Fruit fly (Drosophila melanogaster) whole organism, embryonic: ENCODE measurements around the gene yellow-e2.

Experiments
- CG13296 ChIP-seq: fragments of 200-800 bp; sonication (Bioruptor generic); optimal IDR thresholded peaks from 3 replicates; lab custom pipeline; 2018; ENCODE audit warnings: missing biosample characterization, mild to moderate bottlenecking, missing genetic modification characterization
- CG14014 ChIP-seq: fragments of 200-800 bp; sonication (Bioruptor generic); IDR thresholded peaks from 2 replicates; pipeline ENCODE4 v1.3.6; 2022; ENCODE audit warnings: missing biosample characterization, missing genetic modification characterization
- CG2129 ChIP-seq: fragments of 200-800 bp; sonication (Bioruptor generic); IDR thresholded peaks from 2 replicates; pipeline ENCODE4 v1.3.6; 2022; ENCODE audit warnings: missing biosample characterization, missing genetic modification characterization; ENCODE audit not compliant: partially characterized antibody
- CG2875 ChIP-seq: fragments of 200-800 bp; sonication (Bioruptor generic); optimal IDR thresholded peaks from 2 replicates; lab custom pipeline; 2017; ENCODE audit warnings: missing biosample characterization, mild to moderate bottlenecking, missing genetic modification characterization, missing genetic modification reagents
- CG31388 ChIP-seq: fragments of 200-800 bp; sonication (Bioruptor generic); optimal IDR thresholded peaks from 2 replicates; lab custom pipeline; 2016; ENCODE audit warnings: missing biosample characterization, missing genetic modification characterization
- CG32767 ChIP-seq: fragments of 200-800 bp; sonication (Bioruptor generic); IDR thresholded peaks from 2 replicates; pipeline ENCODE4 v1.3.6; 2022; ENCODE audit warnings: missing biosample characterization, missing genetic modification characterization
- CG4360 ChIP-seq: fragments of 200-800 bp; sonication (Bioruptor generic); IDR thresholded peaks from 2 replicates; pipeline ENCODE4 v1.3.6; 2022; ENCODE audit warnings: missing biosample characterization, missing genetic modification characterization
- CG4424 ChIP-seq: fragments of 200-800 bp; sonication (Bioruptor generic); optimal IDR thresholded peaks from 3 replicates; lab custom pipeline; 2016; ENCODE audit warnings: missing biosample characterization, missing genetic modification characterization
- CG6175 ChIP-seq: fragments of 200-800 bp; sonication (Bioruptor generic); IDR thresholded peaks from 3 replicates; pipeline ENCODE4 v1.3.6; 2022; ENCODE audit warnings: missing biosample characterization, missing genetic modification characterization
- CG7271 ChIP-seq: fragments of 200-800 bp; sonication (Bioruptor generic); optimal IDR thresholded peaks from 2 replicates; lab custom pipeline; 2018; ENCODE audit warnings: missing biosample characterization, mild to moderate bottlenecking, missing genetic modification characterization, moderate library complexity
- CG9932 ChIP-seq: fragments of 200-800 bp; sonication (Bioruptor generic); IDR thresholded peaks from 2 replicates; pipeline ENCODE4 v1.3.6; 2022; ENCODE audit warnings: missing biosample characterization, missing genetic modification characterization
- D19A ChIP-seq: fragments of 200-800 bp; optimal IDR thresholded peaks from 3 replicates; lab custom pipeline; 2019; ENCODE audit warnings: missing biosample characterization, mild to moderate bottlenecking, missing genetic modification characterization, moderate library complexity
- Dbx ChIP-seq: fragments of 200-800 bp; sonication (Bioruptor generic); IDR thresholded peaks from 3 replicates; pipeline ENCODE4 v1.3.6; 2022; ENCODE audit warnings: missing biosample characterization, missing genetic modification characterization
- Deaf1 ChIP-seq: fragments of 200-800 bp; optimal IDR thresholded peaks from 3 replicates; lab custom pipeline; 2019; ENCODE audit warnings: missing biosample characterization, mild to moderate bottlenecking, missing genetic modification characterization, moderate library complexity
- ERR ChIP-seq: fragments of 200-800 bp; sonication (Bioruptor generic); optimal IDR thresholded peaks from 2 replicates; lab custom pipeline; 2016; ENCODE audit warnings: missing biosample characterization, missing genetic modification characterization
- Elba2 ChIP-seq: fragments of 200-800 bp; sonication (Bioruptor generic); optimal IDR thresholded peaks from 3 replicates; lab custom pipeline; 2016; ENCODE audit warnings: missing biosample characterization, missing genetic modification characterization
- Ets97D ChIP-seq: fragments of 200-800 bp; sonication (Bioruptor generic); optimal IDR thresholded peaks from 3 replicates; lab custom pipeline; 2016; ENCODE audit warnings: missing biosample characterization, missing genetic modification characterization
- GATAe ChIP-seq: fragments of 200-800 bp; sonication (Bioruptor generic); conservative IDR thresholded peaks from 2 replicates; pipeline ENCODE4 v1.3.6; 2022; ENCODE audit warnings: missing biosample characterization, missing genetic modification characterization
- HLHmδ ChIP-seq: fragments of 200-800 bp; sonication (Bioruptor generic); optimal IDR thresholded peaks from 2 replicates; lab custom pipeline; 2018; ENCODE audit warnings: missing biosample characterization, mild to moderate bottlenecking, missing genetic modification characterization, moderate library complexity
- Hr78 ChIP-seq, 2 experiments: fragments of 200-800 bp in 1 of 2; fragments of >200 bp in 1 of 2; sonication (Bioruptor generic) in 1 of 2; optimal IDR thresholded peaks; 2 replicates each; lab custom pipeline; 2017 to 2019; ENCODE audit warnings: missing biosample characterization in 2 of 2, missing genetic modification characterization in 2 of 2, mild to moderate bottlenecking in 1 of 2, moderate library complexity in 1 of 2
- NC2α ChIP-seq: fragments of 200-800 bp; sonication (Bioruptor generic); optimal IDR thresholded peaks from 2 replicates; lab custom pipeline; 2016; ENCODE audit warnings: missing biosample characterization, missing genetic modification characterization
- Neu2 ChIP-seq: fragments of 200-800 bp; sonication (Bioruptor generic); optimal IDR thresholded peaks from 3 replicates; lab custom pipeline; 2016; ENCODE audit warnings: missing biosample characterization, missing genetic modification characterization, borderline replicate concordance
- Oli ChIP-seq: fragments of 200-800 bp; sonication (Bioruptor generic); optimal IDR thresholded peaks from 2 replicates; lab custom pipeline; 2018; ENCODE audit warnings: missing biosample characterization, mild to moderate bottlenecking, missing genetic modification characterization, moderate library complexity
- Pdp1 ChIP-seq, 2 experiments: fragments of 200-800 bp; sonication (Bioruptor generic); optimal IDR thresholded peaks; 3 replicates each; lab custom pipeline; 2016; ENCODE audit warnings: missing biosample characterization in 2 of 2, missing genetic modification characterization in 2 of 2, mild to moderate bottlenecking in 1 of 2, moderate library complexity in 1 of 2
- Side ChIP-seq: fragments of 200-800 bp; sonication (Bioruptor generic); optimal IDR thresholded peaks from 2 replicates; lab custom pipeline; 2016; ENCODE audit warnings: missing biosample characterization, missing genetic modification characterization
- Sry-β ChIP-seq: fragments of 200-800 bp; sonication (Bioruptor generic); optimal IDR thresholded peaks from 2 replicates; lab custom pipeline; 2018; ENCODE audit warnings: missing biosample characterization, mild to moderate bottlenecking, missing genetic modification characterization, moderate library complexity
- ab ChIP-seq: fragments of 200-800 bp; sonication (Bioruptor generic); optimal IDR thresholded peaks from 2 replicates; lab custom pipeline; 2016; ENCODE audit warnings: missing biosample characterization, missing genetic modification characterization
- ato ChIP-seq: fragments of 200-800 bp; sonication (Bioruptor generic); IDR thresholded peaks from 2 replicates; pipeline ENCODE4 v1.3.6; 2022; ENCODE audit warnings: missing biosample characterization, missing genetic modification characterization; ENCODE audit not compliant: partially characterized antibody
- caup ChIP-seq: fragments of 200-800 bp; sonication (Bioruptor generic); optimal IDR thresholded peaks from 3 replicates; lab custom pipeline; 2017; ENCODE audit warnings: missing biosample characterization, mild to moderate bottlenecking, missing genetic modification characterization, moderate library complexity; ENCODE audit not compliant: severe bottlenecking
- crp ChIP-seq, 2 experiments: fragments of 200-800 bp; sonication (Bioruptor generic); optimal IDR thresholded peaks; 2 replicates in 1 of 2; 3 replicates in 1 of 2; lab custom pipeline; 2017; ENCODE audit warnings: missing biosample characterization in 2 of 2, missing genetic modification characterization in 2 of 2, mild to moderate bottlenecking in 1 of 2, moderate library complexity in 1 of 2
- danr ChIP-seq: fragments of 200-800 bp; sonication (Bioruptor generic); IDR thresholded peaks from 2 replicates; pipeline ENCODE4 v1.3.6; 2022; ENCODE audit warnings: missing biosample characterization, missing genetic modification characterization
- disco-r ChIP-seq: fragments of 200-800 bp; sonication (Bioruptor generic); optimal IDR thresholded peaks from 2 replicates; lab custom pipeline; 2016; ENCODE audit warnings: missing biosample characterization, missing genetic modification characterization
- eve ChIP-seq, 2 experiments: fragments of >200 bp; optimal IDR thresholded peaks; 2 replicates each; lab custom pipeline; 2017; ENCODE audit warnings: missing biosample characterization in 2 of 2, missing genetic modification characterization in 2 of 2
- gcm ChIP-seq: fragments of 200-800 bp; sonication (Bioruptor generic); optimal IDR thresholded peaks from 2 replicates; lab custom pipeline; 2019; ENCODE audit warnings: missing biosample characterization, mild to moderate bottlenecking, missing genetic modification characterization, moderate library complexity
- gcm2 ChIP-seq: fragments of 200-800 bp; sonication (Bioruptor generic); optimal IDR thresholded peaks from 2 replicates; lab custom pipeline; 2016; ENCODE audit warnings: missing biosample characterization, missing genetic modification characterization
- gro ChIP-seq: fragments of 200-800 bp; sonication (Bioruptor generic); optimal IDR thresholded peaks from 2 replicates; lab custom pipeline; 2016; ENCODE audit warnings: missing biosample characterization, missing genetic modification characterization
- hbn ChIP-seq: fragments of 200-800 bp; sonication (Bioruptor generic); IDR thresholded peaks from 2 replicates; pipeline ENCODE4 v1.3.6; 2022; ENCODE audit warnings: missing biosample characterization, missing genetic modification characterization; ENCODE audit not compliant: partially characterized antibody
- inv ChIP-seq: fragments of 200-800 bp; sonication (Bioruptor generic); IDR thresholded peaks from 2 replicates; pipeline ENCODE4 v1.3.6; 2022; ENCODE audit warnings: missing biosample characterization, missing genetic modification characterization; ENCODE audit not compliant: partially characterized antibody
- kay ChIP-seq: fragments of 200-800 bp; sonication (Bioruptor generic); optimal IDR thresholded peaks from 2 replicates; lab custom pipeline; 2016; ENCODE audit warnings: missing biosample characterization, missing genetic modification characterization
- lilli ChIP-seq: fragments of 200-800 bp; sonication (Bioruptor generic); optimal IDR thresholded peaks from 3 replicates; lab custom pipeline; 2016; ENCODE audit warnings: missing biosample characterization, missing genetic modification characterization
- mirr ChIP-seq: fragments of 200-800 bp; sonication (Bioruptor generic); optimal IDR thresholded peaks from 3 replicates; lab custom pipeline; 2018; ENCODE audit warnings: missing biosample characterization, mild to moderate bottlenecking, missing genetic modification characterization
- oc ChIP-seq: fragments of 200-800 bp; sonication (Bioruptor generic); optimal IDR thresholded peaks from 2 replicates; lab custom pipeline; 2018; ENCODE audit warnings: missing biosample characterization, mild to moderate bottlenecking, missing genetic modification characterization, moderate library complexity
- onecut ChIP-seq: fragments of 200-800 bp; sonication (Bioruptor generic); IDR thresholded peaks from 2 replicates; pipeline ENCODE4 v1.3.6; 2022; ENCODE audit warnings: missing biosample characterization, missing genetic modification characterization
- ranshi ChIP-seq: fragments of 200-800 bp; sonication (Bioruptor generic); IDR thresholded peaks from 2 replicates; pipeline ENCODE4 v1.3.6; 2022; ENCODE audit warnings: missing biosample characterization, missing genetic modification characterization
- rib ChIP-seq: fragments of 200-800 bp; sonication (Bioruptor generic); IDR thresholded peaks from 2 replicates; pipeline ENCODE4 v1.3.6; 2022; ENCODE audit warnings: missing biosample characterization, missing genetic modification characterization
- tap ChIP-seq: fragments of 200-800 bp; optimal IDR thresholded peaks from 3 replicates; lab custom pipeline; 2019; ENCODE audit warnings: missing biosample characterization, mild to moderate bottlenecking, missing genetic modification characterization, moderate library complexity
- tll ChIP-seq, 2 experiments: fragments of 200-800 bp in 1 of 2; fragments of >200 bp in 1 of 2; sonication (Bioruptor generic) in 1 of 2; optimal IDR thresholded peaks; 2 replicates each; lab custom pipeline; 2017 to 2019; ENCODE audit warnings: missing biosample characterization in 2 of 2, missing genetic modification characterization in 2 of 2, mild to moderate bottlenecking in 1 of 2, moderate library complexity in 1 of 2
- usp ChIP-seq: fragments of >200 bp; optimal IDR thresholded peaks from 2 replicates; lab custom pipeline; 2017; ENCODE audit warnings: missing biosample characterization, missing genetic modification characterization
- vfl ChIP-seq: fragments of 200-800 bp; sonication (Bioruptor generic); optimal IDR thresholded peaks from 2 replicates; lab custom pipeline; 2016; ENCODE audit warnings: missing biosample characterization, missing genetic modification characterization

Gene yellow-e2

dm6 chr3R:13365665-13366414, 41.0 kb downstream of the yellow-e2 start (continued):
- peak in 1 of 2 experiments; percentile 54 for TF ChIP-seq Pdp1 (GFP tag; optimal IDR thresholded peaks at IDR 0.05; lab: Kevin White, UChicago)
- TF ChIP-seq ab (GFP tag; lab: Kevin White, UChicago) = no peak
- no peak for TF ChIP-seq kay
- no peak for TF ChIP-seq CG4360
- TF ChIP-seq CG2875 (GFP tag; lab: Kevin White, UChicago) = no peak
- TF ChIP-seq eve (GFP tag; optimal IDR thresholded peaks at IDR 0.05; lab: Kevin White, UChicago) = no peak
- TF ChIP-seq usp (GFP tag; lab: Kevin White, UChicago) = no peak
- TF ChIP-seq GATAe (GFP tag; lab: Robert Waterston, UW) = peak; percentile 62
- TF ChIP-seq caup (GFP tag; lab: Kevin White, UChicago) = peak; percentile 5
- no peak for TF ChIP-seq ato (GFP tag; lab: Robert Waterston, UW)
- TF ChIP-seq CG9932 (GFP tag; lab: Robert Waterston, UW) = no peak
- no peak for TF ChIP-seq disco-r (GFP tag; lab: Kevin White, UChicago)
- no peak for TF ChIP-seq gro (GFP tag; lab: Kevin White, UChicago)
- TF ChIP-seq ERR = no peak
- TF ChIP-seq NC2α (GFP tag; lab: Kevin White, UChicago) = no peak
- TF ChIP-seq HLHmδ = no peak
- no peak for TF ChIP-seq CG4424
- no peak for TF ChIP-seq tll (GFP tag; optimal IDR thresholded peaks at IDR 0.05; lab: Kevin White, UChicago)
- no peak for TF ChIP-seq gcm (GFP tag; lab: Kevin White, UChicago)
- no peak for TF ChIP-seq hbn (GFP tag; lab: Robert Waterston, UW)
- peak; percentile 15 for TF ChIP-seq Oli (tag; lab: Kevin White, UChicago)
- TF ChIP-seq CG31388 = no peak
- no peak for TF ChIP-seq rib (GFP tag; lab: Robert Waterston, UW)
- no peak for TF ChIP-seq vfl (GFP tag; lab: Kevin White, UChicago)
- TF ChIP-seq tap = no peak
- TF ChIP-seq Deaf1 (tag; lab: Kevin White, UChicago) = no peak
- TF ChIP-seq CG14014 (GFP tag; lab: Robert Waterston, UW) = no peak
- TF ChIP-seq danr = no peak
- peak; percentile 50 for TF ChIP-seq onecut (GFP tag; lab: Robert Waterston, UW)
- TF ChIP-seq oc (tag; lab: Kevin White, UChicago) = no peak
- no peak for TF ChIP-seq Side (GFP tag; lab: Kevin White, UChicago)
- TF ChIP-seq CG7271 = no peak
- no peak for TF ChIP-seq inv (GFP tag; lab: Robert Waterston, UW)
- peak; percentile 82 for TF ChIP-seq mirr (GFP tag; lab: Kevin White, UChicago)
- TF ChIP-seq gcm2 (GFP tag; lab: Kevin White, UChicago) = no peak
- no peak for TF ChIP-seq Ets97D (GFP tag; lab: Kevin White, UChicago)
- no peak for TF ChIP-seq crp (GFP tag; optimal IDR thresholded peaks at IDR 0.05; lab: Kevin White, UChicago)
- no peak for TF ChIP-seq lilli
- no peak for TF ChIP-seq CG6175
- TF ChIP-seq D19A (tag; lab: Kevin White, UChicago) = peak; percentile 55
- TF ChIP-seq Neu2 (GFP tag; lab: Kevin White, UChicago) = no peak
- no peak for TF ChIP-seq CG2129 (GFP tag; lab: Robert Waterston, UW)
- TF ChIP-seq CG32767 = no peak
- peak in 1 of 2 experiments; percentile 29 for TF ChIP-seq Hr78 (GFP tag; optimal IDR thresholded peaks at IDR 0.05; lab: Kevin White, UChicago)
- no peak for TF ChIP-seq ranshi (GFP tag; lab: Robert Waterston, UW)
- no peak for TF ChIP-seq CG13296
- no peak for TF ChIP-seq Sry-β (GFP tag; lab: Kevin White, UChicago)
- no peak for TF ChIP-seq Dbx
- TF ChIP-seq Elba2 (GFP tag; lab: Kevin White, UChicago) = no peak
